Worm (Caenorhabditis elegans) whole organism, L1 larva: ENCODE results near the gene srh-212.

Experiments
- C04F5.9 ChIP-seq: sonication (generic microtip); optimal IDR thresholded peaks from 2 replicates; lab custom pipeline; 2016; ENCODE audit warnings: missing genetic modification characterization, missing compliant biosample characterization
- C16A3.4 ChIP-seq: fragments of 150-350 bp; optimal IDR thresholded peaks from 2 replicates; lab custom pipeline; 2014; ENCODE audit warnings: missing biosample characterization, missing genetic modification characterization
- F16B12.6 ChIP-seq: fragments of 150-350 bp; optimal IDR thresholded peaks from 2 replicates; lab custom pipeline; 2014; ENCODE audit warnings: missing biosample characterization, missing genetic modification characterization
- aha-1 ChIP-seq: fragments of 150-350 bp; optimal IDR thresholded peaks from 2 replicates; lab custom pipeline; 2014; ENCODE audit warnings: missing biosample characterization, missing genetic modification characterization
- aly-2 ChIP-seq: fragments of 150-350 bp; optimal IDR thresholded peaks from 2 replicates; lab custom pipeline; 2014; ENCODE audit warnings: missing biosample characterization, missing genetic modification characterization
- blmp-1 ChIP-seq: fragments of 150-350 bp; optimal IDR thresholded peaks from 2 replicates; lab custom pipeline; 2014; ENCODE audit warnings: missing biosample characterization, missing genetic modification characterization
- ceh-82 ChIP-seq, 3 experiments: fragments of 150-350 bp in 1 of 3; sonication (generic microtip) in 2 of 3; optimal IDR thresholded peaks; 2 replicates each; lab custom pipeline; 2014 to 2017; ENCODE audit warnings: missing biosample characterization in 3 of 3, missing genetic modification characterization in 3 of 3
- ces-1 ChIP-seq: fragments of 150-350 bp; optimal IDR thresholded peaks from 2 replicates; lab custom pipeline; 2014; ENCODE audit warnings: missing biosample characterization, missing genetic modification reagents, missing genetic modification characterization
- dpl-1 ChIP-seq, 3 experiments: fragments of 150-350 bp in 2 of 3; sonication (generic microtip) in 1 of 3; optimal IDR thresholded peaks; 2 replicates each; lab custom pipeline; 2014 to 2017; ENCODE audit warnings: missing biosample characterization in 3 of 3, missing genetic modification characterization in 3 of 3, missing genetic modification reagents in 3 of 3
- dsc-1 ChIP-seq: sonication (generic microtip); optimal IDR thresholded peaks from 2 replicates; lab custom pipeline; 2016; ENCODE audit warnings: mild to moderate bottlenecking, missing genetic modification characterization, missing compliant biosample characterization
- efl-1 ChIP-seq, 4 experiments: fragments of 150-350 bp; optimal IDR thresholded peaks in 3 of 4; peaks in 1 of 4; 1 replicate in 1 of 4; 2 replicates in 3 of 4; lab custom pipeline; 2014; ENCODE audit warnings: missing biosample characterization in 2 of 4, missing genetic modification characterization in 2 of 4, missing genetic modification reagents in 2 of 4
- elt-2 ChIP-seq: sonication (generic microtip); optimal IDR thresholded peaks from 2 replicates; lab custom pipeline; 2016; ENCODE audit warnings: missing genetic modification characterization, mild to moderate bottlenecking, inconsistent platforms, missing compliant biosample characterization, missing genetic modification reagents
- elt-3 ChIP-seq, 6 experiments: fragments of 150-350 bp in 1 of 6; sonication (generic microtip); optimal IDR thresholded peaks; 2 replicates each; lab custom pipeline; 2017 to 2018; ENCODE audit warnings: missing biosample characterization in 6 of 6, missing genetic modification characterization in 6 of 6, inconsistent platforms in 1 of 6
- ets-5 ChIP-seq: fragments of 200-800 bp; sonication (Bioruptor generic); IDR thresholded peaks from 2 replicates; pipeline ENCODE4 v1.3.6; 2022; ENCODE audit warnings: missing genetic modification characterization, missing compliant biosample characterization
- fkh-10 ChIP-seq: sonication (generic microtip); optimal IDR thresholded peaks from 2 replicates; lab custom pipeline; 2017; ENCODE audit warnings: missing biosample characterization, missing genetic modification reagents, missing genetic modification characterization
- fkh-4 ChIP-seq: sonication (generic microtip); optimal IDR thresholded peaks from 2 replicates; lab custom pipeline; 2016; ENCODE audit warnings: missing compliant biosample characterization, missing genetic modification characterization, borderline replicate concordance
- fkh-8 ChIP-seq: sonication (generic microtip); optimal IDR thresholded peaks from 2 replicates; lab custom pipeline; 2016; ENCODE audit warnings: mild to moderate bottlenecking, missing genetic modification characterization, missing compliant biosample characterization
- hlh-17 ChIP-seq: fragments of 200-800 bp; sonication (Bioruptor generic); optimal IDR thresholded peaks from 2 replicates; lab custom pipeline; 2018; ENCODE audit warnings: missing genetic modification characterization, mild to moderate bottlenecking, missing compliant biosample characterization, moderate library complexity, borderline replicate concordance
- hlh-4 ChIP-seq: sonication (generic microtip); optimal IDR thresholded peaks from 2 replicates; lab custom pipeline; 2016; ENCODE audit warnings: mild to moderate bottlenecking, missing genetic modification characterization, missing compliant biosample characterization
- hpl-2 ChIP-seq: fragments of 150-350 bp; optimal IDR thresholded peaks from 2 replicates; lab custom pipeline; 2014; ENCODE audit warnings: missing biosample characterization, missing genetic modification reagents, missing genetic modification characterization
- lin-14 ChIP-seq: fragments of 200-800 bp; sonication (Bioruptor generic); optimal IDR thresholded peaks from 2 replicates; lab custom pipeline; 2018; ENCODE audit warnings: mild to moderate bottlenecking, missing genetic modification characterization, moderate library complexity, missing compliant biosample characterization
- lin-15B ChIP-seq: fragments of 150-350 bp; sonication (generic microtip); optimal IDR thresholded peaks from 3 replicates; lab custom pipeline; 2014; ENCODE audit warnings: missing biosample characterization, missing genetic modification characterization
- lin-35 ChIP-seq, 2 experiments: fragments of 150-350 bp; optimal IDR thresholded peaks; 2 replicates each; lab custom pipeline; 2014; ENCODE audit warnings: missing biosample characterization in 2 of 2, missing genetic modification characterization in 2 of 2, missing genetic modification reagents in 2 of 2
- lin-39 ChIP-seq: fragments of 150-350 bp; optimal IDR thresholded peaks from 2 replicates; lab custom pipeline; 2014; ENCODE audit warnings: missing biosample characterization, missing genetic modification reagents, missing genetic modification characterization
- lir-3 ChIP-seq: sonication (generic microtip); optimal IDR thresholded peaks from 2 replicates; lab custom pipeline; 2016; ENCODE audit warnings: mild to moderate bottlenecking, missing genetic modification characterization, moderate library complexity, missing compliant biosample characterization; ENCODE audit not compliant: poor library complexity
- mab-9 ChIP-seq: fragments of 200-800 bp; sonication (Bioruptor generic); IDR thresholded peaks from 2 replicates; pipeline ENCODE4 v1.3.6; 2022; ENCODE audit warnings: missing genetic modification reagents, missing genetic modification characterization, missing compliant biosample characterization
- mdl-1 ChIP-seq, 2 experiments: fragments of 150-350 bp; optimal IDR thresholded peaks; 2 replicates each; lab custom pipeline; 2014 to 2017; ENCODE audit warnings: missing biosample characterization in 2 of 2, missing genetic modification characterization in 2 of 2, inconsistent platforms in 1 of 2
- mef-2 ChIP-seq: fragments of 150-350 bp; optimal IDR thresholded peaks from 2 replicates; lab custom pipeline; 2014; ENCODE audit warnings: missing biosample characterization, missing genetic modification characterization
- mep-1 ChIP-seq: fragments of 150-350 bp; optimal IDR thresholded peaks from 2 replicates; lab custom pipeline; 2014; ENCODE audit warnings: missing biosample characterization, missing genetic modification characterization
- nhr-11 ChIP-seq: fragments of 150-350 bp; optimal IDR thresholded peaks from 2 replicates; lab custom pipeline; 2014; ENCODE audit warnings: missing biosample characterization, missing genetic modification characterization
- nhr-19 ChIP-seq: fragments of 200-800 bp; sonication (Bioruptor generic); conservative IDR thresholded peaks from 2 replicates; pipeline ENCODE4 v1.3.6; 2022; ENCODE audit warnings: missing genetic modification characterization, missing compliant biosample characterization
- nhr-20 ChIP-seq: sonication (generic microtip); optimal IDR thresholded peaks from 2 replicates; lab custom pipeline; 2016; ENCODE audit warnings: mild to moderate bottlenecking, missing genetic modification characterization, missing compliant biosample characterization
- nhr-28 ChIP-seq: fragments of 150-350 bp; optimal IDR thresholded peaks from 2 replicates; lab custom pipeline; 2014; ENCODE audit warnings: missing biosample characterization, missing genetic modification characterization
- nhr-47 ChIP-seq: sonication (generic microtip); optimal IDR thresholded peaks from 2 replicates; lab custom pipeline; 2016; ENCODE audit warnings: mild to moderate bottlenecking, missing genetic modification characterization, moderate library complexity, missing compliant biosample characterization
- nhr-71 ChIP-seq: sonication (generic microtip); optimal IDR thresholded peaks from 2 replicates; lab custom pipeline; 2016; ENCODE audit warnings: mild to moderate bottlenecking, missing genetic modification characterization, moderate library complexity, missing compliant biosample characterization
- nhr-76 ChIP-seq: sonication (generic microtip); optimal IDR thresholded peaks from 2 replicates; lab custom pipeline; 2017; ENCODE audit warnings: missing biosample characterization, missing genetic modification characterization
- nhr-77 ChIP-seq: fragments of 150-350 bp; optimal IDR thresholded peaks from 2 replicates; lab custom pipeline; 2014; ENCODE audit warnings: missing biosample characterization, missing genetic modification characterization
- nhr-85 ChIP-seq: sonication (generic microtip); peaks from one replicate; lab custom pipeline; 2016; ENCODE audit warnings: missing genetic modification characterization, inconsistent platforms, missing compliant biosample characterization
- rnt-1 ChIP-seq: sonication (generic microtip); optimal IDR thresholded peaks from 2 replicates; lab custom pipeline; 2016; ENCODE audit warnings: mild to moderate bottlenecking, missing genetic modification characterization, moderate library complexity, missing compliant biosample characterization
- skn-1 ChIP-seq: fragments of 150-350 bp; optimal IDR thresholded peaks from 2 replicates; lab custom pipeline; 2014; ENCODE audit warnings: missing biosample characterization, missing genetic modification characterization
- snu-23 ChIP-seq: sonication (generic microtip); optimal IDR thresholded peaks from 2 replicates; lab custom pipeline; 2016; ENCODE audit warnings: missing genetic modification characterization, missing compliant biosample characterization
- sox-4 ChIP-seq: sonication (generic microtip); optimal IDR thresholded peaks from 2 replicates; lab custom pipeline; 2016; ENCODE audit warnings: missing genetic modification characterization, missing compliant biosample characterization
- sup-37 ChIP-seq: fragments of 200-800 bp; sonication (Bioruptor generic); optimal IDR thresholded peaks from 2 replicates; lab custom pipeline; 2018; ENCODE audit warnings: mild to moderate bottlenecking, missing genetic modification characterization, missing compliant biosample characterization
- swsn-7 ChIP-seq: sonication (generic microtip); optimal IDR thresholded peaks from 2 replicates; lab custom pipeline; 2016; ENCODE audit warnings: missing genetic modification characterization, missing compliant biosample characterization
- tbx-2 ChIP-seq: sonication (generic microtip); optimal IDR thresholded peaks from 2 replicates; lab custom pipeline; 2016; ENCODE audit warnings: missing genetic modification characterization, missing compliant biosample characterization
- unc-130 ChIP-seq: fragments of 150-350 bp; optimal IDR thresholded peaks from 2 replicates; lab custom pipeline; 2017; ENCODE audit warnings: missing biosample characterization, missing genetic modification characterization, inconsistent platforms
- unc-98 ChIP-seq: fragments of 200-800 bp; sonication (Bioruptor generic); IDR thresholded peaks from 2 replicates; pipeline ENCODE4 v1.3.6; 2022; ENCODE audit warnings: missing genetic modification characterization, missing compliant biosample characterization
- vab-15 ChIP-seq: sonication (generic microtip); optimal IDR thresholded peaks from 2 replicates; lab custom pipeline; 2017; ENCODE audit warnings: missing genotype, mild to moderate bottlenecking, missing genetic modification characterization, missing compliant biosample characterization
- xbp-1 ChIP-seq: sonication (generic microtip); optimal IDR thresholded peaks from 2 replicates; lab custom pipeline; 2016; ENCODE audit warnings: missing genetic modification characterization, missing compliant biosample characterization
- ztf-11 ChIP-seq, 2 experiments: sonication (generic microtip); optimal IDR thresholded peaks; 2 replicates each; lab custom pipeline; 2016 to 2017; ENCODE audit warnings: missing genetic modification characterization in 2 of 2, missing biosample characterization in 1 of 2, missing compliant biosample characterization in 1 of 2

The srh-212 gene

DNA sequence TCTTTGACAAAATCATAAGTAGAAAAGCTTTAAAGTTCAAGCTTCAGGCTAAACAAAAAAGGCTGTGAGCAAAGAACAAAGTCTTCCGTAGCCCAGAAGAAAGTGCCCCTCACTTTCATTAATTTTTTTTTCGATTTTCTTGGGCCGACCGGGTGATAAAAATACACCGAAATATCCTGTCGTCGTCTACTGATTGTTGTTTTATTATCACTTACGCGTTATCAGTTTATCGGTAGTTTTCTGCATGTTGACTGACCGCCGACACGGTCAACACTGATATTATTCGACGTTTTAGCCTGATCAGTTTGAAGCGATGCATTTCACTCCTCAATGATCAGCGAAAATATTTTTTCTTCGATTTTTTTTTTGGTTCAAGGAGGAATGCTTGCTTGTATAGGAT lies 16.6 kb downstream of the srh-212 start:
- TF ChIP-seq efl-1 (optimal IDR thresholded peaks at IDR 0.05; lab: Kevin White, UChicago) (no peak), efl-1 (GFP tag; optimal IDR thresholded peaks at IDR 0.05 in 1 of 2; lab: Kevin White, UChicago) (peak in 1 of 2 experiments; percentile 27), lin-39 (tag; lab: Kevin White, UChicago) (no peak), elt-3 (tag; optimal IDR thresholded peaks at IDR 0.05; lab: Kevin White, UChicago) (peak in 2 of 6 experiments; percentile 8 to 39), elt-2 (peak; percentile 52), blmp-1 (tag; lab: Kevin White, UChicago) (peak; percentile 52)
- TF ChIP-seq, all 84 proteins: peak for 4

DNA sequence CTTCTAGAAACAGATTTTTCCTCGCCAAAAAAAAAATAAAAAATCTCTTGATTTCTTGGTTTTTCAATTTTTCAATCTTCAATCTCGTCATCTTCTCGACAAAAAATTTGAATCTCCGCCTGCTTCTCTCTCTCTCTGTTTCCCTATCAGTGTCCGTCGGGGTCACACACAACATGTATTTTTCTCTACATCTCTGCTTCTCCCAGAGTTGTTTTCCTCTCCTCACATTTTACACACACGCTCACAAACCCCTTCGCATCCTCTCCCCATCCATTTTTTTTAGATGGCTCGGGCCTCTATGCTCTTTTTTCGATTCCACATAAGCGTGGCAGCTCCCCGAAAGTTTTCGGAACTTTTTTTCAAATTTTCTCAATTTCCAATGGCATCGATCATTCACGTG lies 17.2 kb downstream of the srh-212 start:
- TF ChIP-seq elt-3 (tag; optimal IDR thresholded peaks at IDR 0.05; lab: Kevin White, UChicago): peak in 2 of 6 experiments; percentile 1 to 14
- peak; percentile 85 for TF ChIP-seq lin-14 (GFP tag; lab: Kevin White, UChicago)
- peak; percentile 86 for TF ChIP-seq lin-15B (tag; lab: Kevin White, UChicago)
- TF ChIP-seq nhr-20 (tag; lab: Kevin White, UChicago): peak; percentile 67
- TF ChIP-seq mep-1 (tag; lab: Kevin White, UChicago): peak; percentile 61
- no peak for TF ChIP-seq nhr-11 (tag; lab: Kevin White, UChicago)
- no peak for TF ChIP-seq fkh-4 (tag; lab: Kevin White, UChicago)
- no peak for TF ChIP-seq nhr-28 (tag; lab: Kevin White, UChicago)
- peak; percentile 73 for TF ChIP-seq nhr-71 (tag; lab: Kevin White, UChicago)
- TF ChIP-seq C16A3.4 (tag; lab: Kevin White, UChicago): peak; percentile 15
- peak; percentile 68 for TF ChIP-seq snu-23 (GFP tag; lab: Kevin White, UChicago)
- peak; percentile 35 for TF ChIP-seq nhr-47 (tag; lab: Kevin White, UChicago)
- TF ChIP-seq lir-3: no peak
- no peak for TF ChIP-seq mdl-1 (tag; optimal IDR thresholded peaks at IDR 0.05; lab: Kevin White, UChicago)
- peak; percentile 27 for TF ChIP-seq skn-1
- peak in 2 of 3 experiments; percentile 29 to 76 for TF ChIP-seq ceh-82 (tag; optimal IDR thresholded peaks at IDR 0.05; lab: Kevin White, UChicago)
- peak; percentile 25 for TF ChIP-seq nhr-77 (tag; lab: Kevin White, UChicago)
- peak; percentile 55 for TF ChIP-seq rnt-1 (tag; lab: Kevin White, UChicago)
- no peak for TF ChIP-seq ztf-11 (tag; optimal IDR thresholded peaks at IDR 0.05; lab: Kevin White, UChicago)
- no peak for TF ChIP-seq ets-5 (GFP tag; lab: Robert Waterston, UW)
- TF ChIP-seq swsn-7 (tag; lab: Kevin White, UChicago): peak; percentile 32
- peak; percentile 12 for TF ChIP-seq fkh-10
- TF ChIP-seq hlh-4 (tag; lab: Kevin White, UChicago): no peak
- TF ChIP-seq vab-15 (tag; lab: Kevin White, UChicago): no peak
- TF ChIP-seq blmp-1 (tag; lab: Kevin White, UChicago): no peak
- no peak for TF ChIP-seq F16B12.6 (tag; lab: Kevin White, UChicago)
- TF ChIP-seq aly-2 (tag; lab: Kevin White, UChicago): no peak
- TF ChIP-seq hlh-17 (GFP tag; lab: Kevin White, UChicago): no peak
- peak; percentile 57 for TF ChIP-seq nhr-85 (tag; lab: Kevin White, UChicago)
- TF ChIP-seq unc-130 (tag; lab: Kevin White, UChicago): peak; percentile 16
- TF ChIP-seq xbp-1 (tag; lab: Kevin White, UChicago): peak; percentile 8
- no peak for TF ChIP-seq aha-1 (tag; lab: Kevin White, UChicago)
- TF ChIP-seq dpl-1 (GFP tag; optimal IDR thresholded peaks at IDR 0.05; lab: Kevin White, UChicago): peak; percentile 62 to 81 (median 65)
- no peak for TF ChIP-seq sox-4 (tag; lab: Kevin White, UChicago)
- peak; percentile 46 to 68 for TF ChIP-seq efl-1 (optimal IDR thresholded peaks at IDR 0.05; lab: Kevin White, UChicago)
- TF ChIP-seq efl-1 (GFP tag; optimal IDR thresholded peaks at IDR 0.05 in 1 of 2; lab: Kevin White, UChicago): peak; percentile 82 to 96
- TF ChIP-seq tbx-2 (tag; lab: Kevin White, UChicago): peak; percentile 23
- no peak for TF ChIP-seq unc-98
- no peak for TF ChIP-seq nhr-76 (tag; lab: Kevin White, UChicago)
- TF ChIP-seq hpl-2 (GFP tag; lab: Kevin White, UChicago): no peak
- no peak for TF ChIP-seq mef-2 (tag; lab: Kevin White, UChicago)
- no peak for TF ChIP-seq mab-9 (GFP tag; lab: Robert Waterston, UW)
- TF ChIP-seq lin-35 (GFP tag; optimal IDR thresholded peaks at IDR 0.05; lab: Kevin White, UChicago): peak; percentile 73 to 86
- TF ChIP-seq ces-1 (GFP tag; lab: Kevin White, UChicago): no peak
- TF ChIP-seq dsc-1 (tag; lab: Kevin White, UChicago): no peak
- no peak for TF ChIP-seq C04F5.9
- peak; percentile 15 for TF ChIP-seq fkh-8
- peak; percentile 29; the same call in 1 of the 2 replicates for TF ChIP-seq nhr-19 (GFP tag; lab: Robert Waterston, UW)
- no peak for TF ChIP-seq sup-37 (GFP tag; lab: Kevin White, UChicago)
